Worm (Caenorhabditis elegans): ENCODE results near the gene sri-2.

DNA sequence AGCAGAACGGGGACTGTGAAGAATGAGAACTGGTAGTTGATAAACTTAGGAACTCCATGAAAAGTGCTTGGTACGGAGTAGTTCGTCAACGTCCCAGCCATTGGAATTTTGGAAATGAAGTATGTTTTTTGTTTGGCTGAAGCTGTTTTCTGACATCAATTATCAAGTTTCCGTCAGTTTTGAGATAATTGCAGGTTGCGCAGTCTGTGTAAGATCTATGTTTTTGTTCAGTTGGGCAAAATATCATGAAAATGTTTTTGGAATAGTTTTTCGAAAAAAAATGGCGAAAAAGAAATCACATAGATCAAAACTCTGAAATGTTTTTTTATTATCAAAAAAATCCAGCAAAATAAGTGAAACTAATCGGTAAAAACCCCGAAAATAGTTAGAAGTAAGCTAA is 9.8 kb upstream of the sri-2 start, which contains the start of gene sru-22:
- TF ChIP-seq him-1 (tag; optimal IDR thresholded peaks at IDR 0.05) (no peak), W03F9.2 (tag; optimal IDR thresholded peaks at IDR 0.05) (no peak)
